Fruit fly (Drosophila melanogaster) whole organism, embryonic: ENCODE results near the gene Yp1.

Experiments used
- Aef1 ChIP-seq: fragments of 200-800 bp; sonication (Bioruptor generic); IDR thresholded peaks from 3 replicates; pipeline ENCODE4 v1.3.6; 2022; ENCODE audit warnings: missing biosample characterization, missing genetic modification characterization
- CG11504 ChIP-seq: fragments of 200-800 bp; sonication (Bioruptor generic); optimal IDR thresholded peaks from 3 replicates; lab custom pipeline; 2019; ENCODE audit warnings: missing biosample characterization, mild to moderate bottlenecking, missing genetic modification characterization, moderate library complexity
- CG11696 ChIP-seq: fragments of 200-800 bp; sonication (Bioruptor generic); IDR thresholded peaks from 2 replicates; pipeline ENCODE4 v1.3.6; 2022; ENCODE audit warnings: missing biosample characterization, missing genetic modification characterization
- CG12769 ChIP-seq: fragments of 200-800 bp; sonication (Bioruptor generic); optimal IDR thresholded peaks from 2 replicates; lab custom pipeline; 2019; ENCODE audit warnings: missing biosample characterization, mild to moderate bottlenecking, missing genetic modification characterization, moderate library complexity
- CG13624 ChIP-seq: fragments of 200-800 bp; sonication (Bioruptor generic); optimal IDR thresholded peaks from 2 replicates; lab custom pipeline; 2016; ENCODE audit warnings: missing biosample characterization, missing genetic modification characterization
- CG14441 ChIP-seq: fragments of 200-800 bp; sonication (Bioruptor generic); IDR thresholded peaks from 2 replicates; pipeline ENCODE4 v1.3.6; 2022; ENCODE audit warnings: missing biosample characterization, missing genetic modification characterization
- CG15269 ChIP-seq: fragments of 200-800 bp; sonication (Bioruptor generic); optimal IDR thresholded peaks from 2 replicates; lab custom pipeline; 2018; ENCODE audit warnings: missing biosample characterization, mild to moderate bottlenecking, missing genetic modification characterization, moderate library complexity
- CG2678 ChIP-seq: fragments of 200-800 bp; sonication (Bioruptor generic); optimal IDR thresholded peaks from 3 replicates; lab custom pipeline; 2019; ENCODE audit warnings: missing biosample characterization, mild to moderate bottlenecking, missing genetic modification characterization, moderate library complexity
- CG32532 ChIP-seq: fragments of 200-800 bp; sonication (Bioruptor generic); IDR thresholded peaks from 2 replicates; pipeline ENCODE4 v1.3.6; 2022; ENCODE audit warnings: missing biosample characterization, missing genetic modification characterization
- CG42726 ChIP-seq: fragments of 200-800 bp; sonication (Bioruptor generic); IDR thresholded peaks from 2 replicates; pipeline ENCODE4 v1.3.6; 2022; ENCODE audit warnings: missing biosample characterization, missing genetic modification characterization; ENCODE audit not compliant: partially characterized antibody
- CG4360 ChIP-seq: fragments of 200-800 bp; sonication (Bioruptor generic); IDR thresholded peaks from 2 replicates; pipeline ENCODE4 v1.3.6; 2022; ENCODE audit warnings: missing biosample characterization, missing genetic modification characterization
- CG4854 ChIP-seq: fragments of 200-800 bp; sonication (Bioruptor generic); optimal IDR thresholded peaks from 2 replicates; lab custom pipeline; 2016; ENCODE audit warnings: missing biosample characterization, missing genetic modification characterization, inconsistent platforms
- CG6175 ChIP-seq: fragments of 200-800 bp; sonication (Bioruptor generic); IDR thresholded peaks from 3 replicates; pipeline ENCODE4 v1.3.6; 2022; ENCODE audit warnings: missing biosample characterization, missing genetic modification characterization
- CG8924 ChIP-seq: fragments of 200-800 bp; optimal IDR thresholded peaks from 3 replicates; lab custom pipeline; 2019; ENCODE audit warnings: missing biosample characterization, mild to moderate bottlenecking, missing genetic modification characterization, moderate library complexity
- CoRest ChIP-seq: fragments of 200-800 bp; sonication (Bioruptor generic); optimal IDR thresholded peaks from 3 replicates; lab custom pipeline; 2018; ENCODE audit warnings: missing biosample characterization, mild to moderate bottlenecking, missing genetic modification characterization, moderate library complexity
- Doc3 ChIP-seq: fragments of 200-800 bp; sonication (Bioruptor generic); IDR thresholded peaks from 3 replicates; pipeline ENCODE4 v1.3.6; 2022; ENCODE audit warnings: missing biosample characterization, missing genetic modification characterization; ENCODE audit not compliant: partially characterized antibody
- Drgx ChIP-seq: fragments of 200-800 bp; sonication (Bioruptor generic); IDR thresholded peaks from 2 replicates; pipeline ENCODE4 v1.3.6; 2022; ENCODE audit warnings: missing biosample characterization, missing genetic modification characterization
- Eip74EF ChIP-seq, 2 experiments: fragments of 200-800 bp in 1 of 2; fragments of >200 bp in 1 of 2; sonication (Bioruptor generic) in 1 of 2; optimal IDR thresholded peaks; 2 replicates each; lab custom pipeline; 2017 to 2019; ENCODE audit warnings: missing biosample characterization in 2 of 2, missing genetic modification characterization in 2 of 2, mild to moderate bottlenecking in 1 of 2, moderate library complexity in 1 of 2
- Jarid2 ChIP-seq: fragments of 200-800 bp; sonication (Bioruptor generic); optimal IDR thresholded peaks from 3 replicates; lab custom pipeline; 2017; ENCODE audit warnings: mild to moderate bottlenecking, missing biosample characterization, missing genetic modification reagents, missing genetic modification characterization
- Med ChIP-seq: fragments of 200-800 bp; sonication (Bioruptor generic); peaks from one replicate; lab custom pipeline; 2016; ENCODE audit warnings: missing biosample characterization, missing genetic modification characterization, mild to moderate bottlenecking, inconsistent platforms, moderate library complexity
- NK7.1 ChIP-seq: fragments of 200-800 bp; sonication (Bioruptor generic); optimal IDR thresholded peaks from 3 replicates; lab custom pipeline; 2016; ENCODE audit warnings: missing biosample characterization, missing genetic modification characterization
- Optix ChIP-seq: fragments of 200-800 bp; sonication (Bioruptor generic); IDR thresholded peaks from 3 replicates; pipeline ENCODE4 v1.3.6; 2022; ENCODE audit warnings: missing biosample characterization, missing genetic modification characterization
- Pdp1 ChIP-seq, 2 experiments: fragments of 200-800 bp; sonication (Bioruptor generic); optimal IDR thresholded peaks; 3 replicates each; lab custom pipeline; 2016; ENCODE audit warnings: missing biosample characterization in 2 of 2, missing genetic modification characterization in 2 of 2, mild to moderate bottlenecking in 1 of 2, moderate library complexity in 1 of 2
- Sry-β ChIP-seq: fragments of 200-800 bp; sonication (Bioruptor generic); optimal IDR thresholded peaks from 2 replicates; lab custom pipeline; 2018; ENCODE audit warnings: missing biosample characterization, mild to moderate bottlenecking, missing genetic modification characterization, moderate library complexity
- Tbp ChIP-seq: fragments of >200 bp; optimal IDR thresholded peaks from 2 replicates; lab custom pipeline; 2018; ENCODE audit warnings: missing biosample characterization, missing genetic modification characterization
- ase ChIP-seq: fragments of 200-800 bp; sonication (Bioruptor generic); IDR thresholded peaks from 3 replicates; pipeline ENCODE4 v1.3.6; 2022; ENCODE audit warnings: missing biosample characterization, missing genetic modification characterization
- bowl ChIP-seq: fragments of 200-800 bp; sonication (Bioruptor generic); IDR thresholded peaks from 2 replicates; pipeline ENCODE4 v1.3.6; 2022; ENCODE audit warnings: missing biosample characterization, missing genetic modification characterization
- chinmo ChIP-seq: fragments of 200-800 bp; sonication (Bioruptor generic); IDR thresholded peaks from 4 replicates; pipeline ENCODE4 v1.3.6; 2022; ENCODE audit warnings: missing biosample characterization, missing genetic modification characterization; ENCODE audit not compliant: partially characterized antibody
- mam ChIP-seq: fragments of 200-800 bp; sonication (Bioruptor generic); optimal IDR thresholded peaks from 3 replicates; lab custom pipeline; 2016; ENCODE audit warnings: missing biosample characterization, missing genetic modification characterization
- mld ChIP-seq: fragments of 200-800 bp; sonication (Bioruptor generic); IDR thresholded peaks from 3 replicates; pipeline ENCODE4 v1.3.6; 2022; ENCODE audit warnings: missing biosample characterization, missing genetic modification characterization; ENCODE audit not compliant: partially characterized antibody
- nerfin-1 ChIP-seq: fragments of 200-800 bp; sonication (Bioruptor generic); optimal IDR thresholded peaks from 3 replicates; lab custom pipeline; 2019; ENCODE audit warnings: missing biosample characterization, mild to moderate bottlenecking, missing genetic modification characterization, moderate library complexity
- nerfin-2 ChIP-seq: fragments of 200-800 bp; sonication (Bioruptor generic); IDR thresholded peaks from 2 replicates; pipeline ENCODE4 v1.3.6; 2022; ENCODE audit warnings: missing biosample characterization, missing genetic modification characterization; ENCODE audit not compliant: partially characterized antibody
- nom ChIP-seq: fragments of 200-800 bp; sonication (Bioruptor generic); optimal IDR thresholded peaks from 2 replicates; lab custom pipeline; 2017; ENCODE audit warnings: missing biosample characterization, missing genetic modification characterization, mild to moderate bottlenecking, moderate library complexity, missing genetic modification reagents
- org-1 ChIP-seq: fragments of 200-800 bp; sonication (Bioruptor generic); optimal IDR thresholded peaks from 2 replicates; lab custom pipeline; 2017; ENCODE audit warnings: missing biosample characterization, missing genetic modification characterization
- sd ChIP-seq: fragments of 200-800 bp; sonication (Bioruptor generic); optimal IDR thresholded peaks from 3 replicates; lab custom pipeline; 2018; ENCODE audit warnings: missing biosample characterization, mild to moderate bottlenecking, missing genetic modification characterization, moderate library complexity
- sqz ChIP-seq: fragments of 200-800 bp; sonication (Bioruptor generic); optimal IDR thresholded peaks from 3 replicates; lab custom pipeline; 2018; ENCODE audit warnings: missing biosample characterization, mild to moderate bottlenecking, missing genetic modification characterization
- trh ChIP-seq: fragments of 200-800 bp; sonication (Bioruptor generic); optimal IDR thresholded peaks from 2 replicates; lab custom pipeline; 2016; ENCODE audit warnings: missing biosample characterization, missing genetic modification characterization
- vnd ChIP-seq: fragments of 200-800 bp; sonication (Bioruptor generic); IDR thresholded peaks from 3 replicates; pipeline ENCODE4 v1.3.6; 2022; ENCODE audit warnings: missing biosample characterization, missing genetic modification characterization; ENCODE audit not compliant: partially characterized antibody
- vvl ChIP-seq: fragments of 200-800 bp; sonication (Bioruptor generic); IDR thresholded peaks from 2 replicates; pipeline ENCODE4 v1.3.6; 2022; ENCODE audit warnings: missing biosample characterization, missing genetic modification characterization
- zen ChIP-seq: fragments of 200-800 bp; sonication (Bioruptor generic); optimal IDR thresholded peaks from 3 replicates; lab custom pipeline; 2018; ENCODE audit warnings: missing biosample characterization, mild to moderate bottlenecking, missing genetic modification characterization, moderate library complexity
- zfh1 ChIP-seq: fragments of 200-800 bp; sonication (Bioruptor generic); IDR thresholded peaks from 3 replicates; pipeline ENCODE4 v1.3.6; 2022; ENCODE audit warnings: missing biosample characterization, missing genetic modification characterization

The Yp1 gene

DNA sequence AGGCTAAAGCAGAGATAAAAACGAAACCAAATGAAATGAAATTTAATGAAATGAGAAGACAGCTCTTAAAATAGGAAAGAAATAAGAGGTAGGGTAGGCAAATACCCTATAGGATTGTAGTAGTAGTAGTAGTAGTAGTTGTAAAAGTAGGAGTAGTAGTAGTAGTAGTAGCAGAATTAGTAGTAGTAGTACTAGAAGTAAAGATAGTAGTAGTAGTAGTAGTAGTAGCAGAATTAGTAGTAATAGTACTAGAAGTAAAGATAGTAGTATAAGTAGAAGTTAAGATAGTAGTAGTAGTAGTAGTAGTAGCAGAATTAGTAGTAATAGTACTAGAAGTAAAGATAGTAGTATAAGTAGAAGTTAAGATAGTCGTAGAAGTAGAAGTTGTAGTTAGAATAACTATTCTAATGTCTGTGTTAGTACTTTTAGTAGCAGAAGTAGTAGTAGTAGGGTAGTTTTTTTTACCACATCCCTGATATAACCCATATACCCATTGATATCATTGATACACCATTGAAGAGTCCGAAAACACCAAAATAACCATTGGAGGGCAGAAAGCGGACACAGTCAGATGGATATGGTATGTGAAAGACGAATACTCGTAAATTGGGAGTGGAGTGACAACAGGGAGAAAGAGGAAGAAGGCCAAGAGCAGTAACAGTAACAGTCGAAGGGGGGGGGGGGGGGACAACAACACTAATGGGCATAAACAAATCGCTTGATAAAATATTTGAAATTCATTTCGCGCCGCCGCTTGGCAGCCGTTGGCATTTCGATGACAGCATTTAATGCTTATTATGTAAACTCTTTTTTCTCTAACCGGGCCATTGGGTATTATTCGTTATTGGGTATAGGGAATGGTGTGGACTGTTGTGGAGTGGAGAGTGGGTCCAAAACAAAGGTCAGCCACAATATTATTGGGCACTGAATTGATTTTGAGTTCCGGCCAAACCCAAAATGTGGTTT is 38.6 kb upstream of the Yp1 start (continued):
- TF ChIP-seq sd (tag; lab: Kevin White, UChicago) (peak; percentile 86), nerfin-1 (tag; lab: Kevin White, UChicago) (no peak), CG4854 (GFP tag; lab: Kevin White, UChicago) (no peak), CG14441 (GFP tag; lab: Robert Waterston, UW) (no peak), CG13624 (GFP tag; lab: Kevin White, UChicago) (no peak), trh (GFP tag; lab: Kevin White, UChicago) (no peak)

dm6 chrX:10016724-10017123 is 36.9 kb upstream of the Yp1 start, which contains the start of gene Cht6:
Gene Cht6 (plus strand): TSS chrX:10016845.
- no peak for TF ChIP-seq NK7.1 (GFP tag; lab: Kevin White, UChicago)
- no peak for TF ChIP-seq Optix (GFP tag; lab: Robert Waterston, UW)
- TF ChIP-seq CG11696 (GFP tag; lab: Robert Waterston, UW) = no peak
- no peak for TF ChIP-seq zen (tag; lab: Kevin White, UChicago)
- no peak for TF ChIP-seq CG8924
- TF ChIP-seq Jarid2 (GFP tag; lab: Kevin White, UChicago) = peak; percentile 33
- TF ChIP-seq bowl (GFP tag; lab: Robert Waterston, UW) = 0 out of 2 replicates have a peak, but pooled peaks have one; percentile 31
- TF ChIP-seq CG32532 = no peak
- TF ChIP-seq CG6175 (GFP tag; lab: Robert Waterston, UW) = peak; percentile 74; the same call in 1 of the 3 replicates
- peak; percentile 75 for TF ChIP-seq CG11504 (tag; lab: Kevin White, UChicago)
- TF ChIP-seq vvl = 0 out of 2 replicates have a peak, but pooled peaks have one; percentile 23
- peak; percentile 89; the same call in 3 of the 4 replicates for TF ChIP-seq chinmo
- TF ChIP-seq mld (GFP tag; lab: Robert Waterston, UW) = no peak
- no peak for TF ChIP-seq Tbp
- TF ChIP-seq ase (GFP tag; lab: Robert Waterston, UW) = no peak
- no peak for TF ChIP-seq Pdp1 (GFP tag; optimal IDR thresholded peaks at IDR 0.05; lab: Kevin White, UChicago)
- peak; percentile 27; the same call in 1 of the 2 replicates for TF ChIP-seq Drgx (GFP tag; lab: Robert Waterston, UW)
- 0 out of 3 replicates have a peak, but pooled peaks have one; percentile 9 for TF ChIP-seq Doc3 (GFP tag; lab: Robert Waterston, UW)
- peak; percentile 0 for TF ChIP-seq sqz (GFP tag; lab: Kevin White, UChicago)
- TF ChIP-seq nom (GFP tag; lab: Kevin White, UChicago) = peak; percentile 39
- 0 out of 2 replicates have a peak, but pooled peaks have one; percentile 16 for TF ChIP-seq CG4360 (GFP tag; lab: Robert Waterston, UW)

DNA sequence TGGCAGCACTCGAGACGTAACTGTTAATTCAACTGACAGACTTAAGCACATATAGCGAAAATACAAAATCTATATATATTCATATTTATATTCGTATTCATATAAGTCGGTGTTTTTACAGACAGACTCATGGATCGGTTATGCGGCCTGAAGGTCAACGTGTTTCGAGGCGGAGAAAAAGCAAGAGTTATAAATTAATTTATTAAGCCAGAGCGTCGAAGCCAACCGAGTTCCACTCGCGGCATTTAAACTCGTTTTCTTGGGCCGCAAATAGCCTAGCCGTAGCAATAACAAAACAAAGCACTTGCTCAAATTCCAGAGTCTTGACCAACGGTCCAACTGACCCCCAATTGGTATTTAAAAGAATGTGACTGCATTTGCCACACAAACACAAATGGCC is 32.8 kb upstream of the Yp1 start:
- TF ChIP-seq vnd (no peak), mam (no peak), CG12769 (tag; lab: Kevin White, UChicago) (no peak), CoRest (no peak), Sry-β (no peak), sd (tag; lab: Kevin White, UChicago) (peak; percentile 72), CG2678 (tag; lab: Kevin White, UChicago) (no peak), org-1 (GFP tag; lab: Kevin White, UChicago) (no peak), Aef1 (no peak), nerfin-2 (GFP tag; lab: Robert Waterston, UW) (no peak), zfh1 (GFP tag; lab: Robert Waterston, UW) (no peak), chinmo (0 out of 4 replicates have a peak, but pooled peaks have one; percentile 57), zen (tag; lab: Kevin White, UChicago) (no peak), Med (GFP tag; lab: Kevin White, UChicago) (no peak), Doc3 (GFP tag; lab: Robert Waterston, UW) (no peak), CG15269 (tag; lab: Kevin White, UChicago) (peak; percentile 28), Eip74EF (GFP tag; optimal IDR thresholded peaks at IDR 0.05; lab: Kevin White, UChicago) (no peak), CG42726 (no peak)
- TF ChIP-seq, all 482 proteins: peak for 3
